Fruit fly (Drosophila melanogaster) whole organism, embryonic: ENCODE results near the gene VhaM9.7-b.

Source experiments
- Adf1 ChIP-seq: fragments of 200-800 bp; sonication (Bioruptor generic); IDR thresholded peaks from 2 replicates; pipeline ENCODE4 v1.3.6; 2022; ENCODE audit warnings: missing biosample characterization, missing genetic modification characterization
- Bgb ChIP-seq: fragments of 200-800 bp; sonication (Bioruptor generic); IDR thresholded peaks from 2 replicates; pipeline ENCODE4 v1.3.6; 2022; ENCODE audit warnings: missing biosample characterization, missing genetic modification characterization; ENCODE audit not compliant: partially characterized antibody
- CG10267 ChIP-seq: fragments of 200-800 bp; sonication (Bioruptor generic); optimal IDR thresholded peaks from 2 replicates; lab custom pipeline; 2018; ENCODE audit warnings: missing biosample characterization, mild to moderate bottlenecking, missing genetic modification characterization, moderate library complexity
- CG11696 ChIP-seq: fragments of 200-800 bp; sonication (Bioruptor generic); IDR thresholded peaks from 2 replicates; pipeline ENCODE4 v1.3.6; 2022; ENCODE audit warnings: missing biosample characterization, missing genetic modification characterization
- CG12219 ChIP-seq: fragments of 200-800 bp; sonication (Bioruptor generic); optimal IDR thresholded peaks from 3 replicates; lab custom pipeline; 2018; ENCODE audit warnings: missing biosample characterization, mild to moderate bottlenecking, missing genetic modification characterization
- CG12299 ChIP-seq: fragments of 200-800 bp; sonication (Bioruptor generic); optimal IDR thresholded peaks from 2 replicates; lab custom pipeline; 2018; ENCODE audit warnings: missing biosample characterization, mild to moderate bottlenecking, missing genetic modification characterization
- CG12769 ChIP-seq: fragments of 200-800 bp; sonication (Bioruptor generic); optimal IDR thresholded peaks from 2 replicates; lab custom pipeline; 2019; ENCODE audit warnings: missing biosample characterization, mild to moderate bottlenecking, missing genetic modification characterization, moderate library complexity
- CG13287 ChIP-seq: fragments of 200-800 bp; sonication (Bioruptor generic); IDR thresholded peaks from 2 replicates; pipeline ENCODE4 v1.3.6; 2022; ENCODE audit warnings: missing biosample characterization, missing genetic modification characterization; ENCODE audit not compliant: partially characterized antibody
- CG13424 ChIP-seq: fragments of 200-800 bp; sonication (Bioruptor generic); optimal IDR thresholded peaks from 2 replicates; lab custom pipeline; 2019; ENCODE audit warnings: missing biosample characterization, mild to moderate bottlenecking, missing genetic modification characterization, moderate library complexity
- CG14050 ChIP-seq: fragments of 200-800 bp; sonication (Bioruptor generic); IDR thresholded peaks from 3 replicates; pipeline ENCODE4 v1.3.6; 2022; ENCODE audit warnings: missing biosample characterization, missing genetic modification characterization
- CG15601 ChIP-seq: fragments of 200-800 bp; sonication (Bioruptor generic); optimal IDR thresholded peaks from 3 replicates; lab custom pipeline; 2019; ENCODE audit warnings: missing biosample characterization, mild to moderate bottlenecking, missing genetic modification characterization, moderate library complexity
- CG2120 ChIP-seq: fragments of 200-800 bp; sonication (Bioruptor generic); optimal IDR thresholded peaks from 3 replicates; lab custom pipeline; 2016; ENCODE audit warnings: missing biosample characterization, missing genetic modification characterization
- CG2129 ChIP-seq: fragments of 200-800 bp; sonication (Bioruptor generic); IDR thresholded peaks from 2 replicates; pipeline ENCODE4 v1.3.6; 2022; ENCODE audit warnings: missing biosample characterization, missing genetic modification characterization; ENCODE audit not compliant: partially characterized antibody
- CG2202 ChIP-seq: fragments of 200-800 bp; sonication (Bioruptor generic); optimal IDR thresholded peaks from 2 replicates; lab custom pipeline; 2018; ENCODE audit warnings: missing biosample characterization, mild to moderate bottlenecking, missing genetic modification characterization
- CG2875 ChIP-seq: fragments of 200-800 bp; sonication (Bioruptor generic); optimal IDR thresholded peaks from 2 replicates; lab custom pipeline; 2017; ENCODE audit warnings: missing biosample characterization, mild to moderate bottlenecking, missing genetic modification characterization, missing genetic modification reagents
- CG3163 ChIP-seq: fragments of 200-800 bp; sonication (Bioruptor generic); optimal IDR thresholded peaks from 3 replicates; lab custom pipeline; 2016; ENCODE audit warnings: missing biosample characterization, missing genetic modification characterization
- CG33557 ChIP-seq: fragments of 200-800 bp; sonication (Bioruptor generic); optimal IDR thresholded peaks from 2 replicates; lab custom pipeline; 2019; ENCODE audit warnings: missing biosample characterization, mild to moderate bottlenecking, missing genetic modification characterization, moderate library complexity
- CG3838 ChIP-seq: fragments of 200-800 bp; sonication (Bioruptor generic); optimal IDR thresholded peaks from 3 replicates; lab custom pipeline; 2016; ENCODE audit warnings: missing biosample characterization, missing genetic modification characterization
- CG3995 ChIP-seq: fragments of 200-800 bp; sonication (Bioruptor generic); optimal IDR thresholded peaks from 3 replicates; lab custom pipeline; 2016; ENCODE audit warnings: missing biosample characterization, missing genetic modification characterization
- CG4360 ChIP-seq: fragments of 200-800 bp; sonication (Bioruptor generic); IDR thresholded peaks from 2 replicates; pipeline ENCODE4 v1.3.6; 2022; ENCODE audit warnings: missing biosample characterization, missing genetic modification characterization
- CG4617 ChIP-seq: fragments of 200-800 bp; sonication (Bioruptor generic); optimal IDR thresholded peaks from 3 replicates; lab custom pipeline; 2016; ENCODE audit warnings: missing biosample characterization, missing genetic modification characterization, borderline replicate concordance
- CTCF ChIP-seq: fragments of 200-800 bp; sonication (Bioruptor generic); optimal IDR thresholded peaks from 2 replicates; lab custom pipeline; 2017; ENCODE audit warnings: missing biosample characterization, mild to moderate bottlenecking, missing genetic modification characterization, moderate library complexity
- CoRest ChIP-seq: fragments of 200-800 bp; sonication (Bioruptor generic); optimal IDR thresholded peaks from 3 replicates; lab custom pipeline; 2018; ENCODE audit warnings: missing biosample characterization, mild to moderate bottlenecking, missing genetic modification characterization, moderate library complexity
- Dbx ChIP-seq: fragments of 200-800 bp; sonication (Bioruptor generic); IDR thresholded peaks from 3 replicates; pipeline ENCODE4 v1.3.6; 2022; ENCODE audit warnings: missing biosample characterization, missing genetic modification characterization
- Fer2 ChIP-seq: fragments of 200-800 bp; sonication (Bioruptor generic); optimal IDR thresholded peaks from 2 replicates; lab custom pipeline; 2018; ENCODE audit warnings: missing biosample characterization, mild to moderate bottlenecking, missing genetic modification characterization, moderate library complexity
- Hsf ChIP-seq: fragments of 200-800 bp; sonication (Bioruptor generic); optimal IDR thresholded peaks from 3 replicates; lab custom pipeline; 2016; ENCODE audit warnings: missing biosample characterization, missing genetic modification characterization
- Max ChIP-seq: fragments of 200-800 bp; sonication (Bioruptor generic); optimal IDR thresholded peaks from 2 replicates; lab custom pipeline; 2016; ENCODE audit warnings: missing biosample characterization, mild to moderate bottlenecking, missing genetic modification characterization
- Opbp ChIP-seq: fragments of 200-800 bp; sonication (Bioruptor generic); IDR thresholded peaks from 3 replicates; pipeline ENCODE4 v1.3.6; 2022; ENCODE audit warnings: missing biosample characterization, missing genetic modification characterization; ENCODE audit not compliant: partially characterized antibody
- Pdp1 ChIP-seq, 2 experiments: fragments of 200-800 bp; sonication (Bioruptor generic); optimal IDR thresholded peaks; 3 replicates each; lab custom pipeline; 2016; ENCODE audit warnings: missing biosample characterization in 2 of 2, missing genetic modification characterization in 2 of 2, mild to moderate bottlenecking in 1 of 2, moderate library complexity in 1 of 2
- YL-1 ChIP-seq: fragments of 200-800 bp; sonication (Bioruptor generic); optimal IDR thresholded peaks from 3 replicates; lab custom pipeline; 2017; ENCODE audit warnings: missing biosample characterization, mild to moderate bottlenecking, missing genetic modification characterization
- aop ChIP-seq: fragments of 200-800 bp; sonication (Bioruptor generic); IDR thresholded peaks from 2 replicates; pipeline ENCODE4 v1.3.6; 2022; ENCODE audit warnings: missing biosample characterization, missing genetic modification characterization
- eve ChIP-seq, 2 experiments: fragments of >200 bp; optimal IDR thresholded peaks; 2 replicates each; lab custom pipeline; 2017; ENCODE audit warnings: missing biosample characterization in 2 of 2, missing genetic modification characterization in 2 of 2
- gem ChIP-seq: fragments of 200-800 bp; sonication (Bioruptor generic); optimal IDR thresholded peaks from 2 replicates; lab custom pipeline; 2019; ENCODE audit warnings: missing biosample characterization, mild to moderate bottlenecking, missing genetic modification characterization, moderate library complexity
- hkb ChIP-seq, 2 experiments: fragments of 200-800 bp in 1 of 2; fragments of >200 bp in 1 of 2; sonication (Bioruptor generic) in 1 of 2; IDR thresholded peaks in 1 of 2; optimal IDR thresholded peaks in 1 of 2; 2 replicates each; pipeline versions ENCODE4 v1.3.6 to Lab custom; 2017 to 2022; ENCODE audit warnings: missing biosample characterization in 1 of 2, missing genetic modification characterization in 1 of 2
- inv ChIP-seq: fragments of 200-800 bp; sonication (Bioruptor generic); IDR thresholded peaks from 2 replicates; pipeline ENCODE4 v1.3.6; 2022; ENCODE audit warnings: missing biosample characterization, missing genetic modification characterization; ENCODE audit not compliant: partially characterized antibody
- ken ChIP-seq: fragments of 200-800 bp; sonication (Bioruptor generic); IDR thresholded peaks from 3 replicates; pipeline ENCODE4 v1.3.6; 2022; ENCODE audit warnings: missing biosample characterization, missing genetic modification characterization
- odd ChIP-seq: fragments of 200-800 bp; sonication (Bioruptor generic); optimal IDR thresholded peaks from 2 replicates; lab custom pipeline; 2017; ENCODE audit warnings: missing biosample characterization, mild to moderate bottlenecking, missing genetic modification characterization
- pfk ChIP-seq: fragments of 200-800 bp; sonication (Bioruptor generic); optimal IDR thresholded peaks from 2 replicates; lab custom pipeline; 2018; ENCODE audit warnings: missing biosample characterization, mild to moderate bottlenecking, missing genetic modification characterization, moderate library complexity
- pho ChIP-seq: fragments of 200-800 bp; sonication (Bioruptor generic); optimal IDR thresholded peaks from 2 replicates; lab custom pipeline; 2016; ENCODE audit warnings: missing biosample characterization, missing genetic modification characterization
- prd ChIP-seq, 3 experiments: fragments of >200 bp in 2 of 3; fragments of 200-800 bp in 1 of 3; sonication (Bioruptor generic) in 1 of 3; optimal IDR thresholded peaks in 2 of 3; IDR thresholded peaks in 1 of 3; 2 replicates in 2 of 3; 3 replicates in 1 of 3; pipeline versions ENCODE4 v1.3.6 to Lab custom; 2017 to 2022; ENCODE audit warnings: missing biosample characterization in 1 of 3, missing genetic modification characterization in 1 of 3
- pum ChIP-seq: fragments of 200-800 bp; sonication (Bioruptor generic); optimal IDR thresholded peaks from 2 replicates; lab custom pipeline; 2016; ENCODE audit warnings: missing biosample characterization, missing genetic modification characterization
- row ChIP-seq: fragments of 200-800 bp; sonication (Bioruptor generic); IDR thresholded peaks from 3 replicates; pipeline ENCODE4 v1.3.6; 2022; ENCODE audit warnings: missing biosample characterization, missing genetic modification characterization
- run ChIP-seq: fragments of 200-800 bp; sonication (Bioruptor generic); optimal IDR thresholded peaks from 3 replicates; lab custom pipeline; 2018; ENCODE audit warnings: missing biosample characterization, mild to moderate bottlenecking, missing genetic modification characterization
- sc ChIP-seq, 3 experiments: fragments of >200 bp in 2 of 3; fragments of 200-800 bp in 1 of 3; sonication (Bioruptor generic) in 1 of 3; optimal IDR thresholded peaks; 2 replicates in 2 of 3; 3 replicates in 1 of 3; lab custom pipeline; 2017; ENCODE audit warnings: mild to moderate bottlenecking in 1 of 3, missing biosample characterization in 1 of 3, missing genetic modification characterization in 1 of 3, missing genetic modification reagents in 1 of 3
- sqz ChIP-seq: fragments of 200-800 bp; sonication (Bioruptor generic); optimal IDR thresholded peaks from 3 replicates; lab custom pipeline; 2018; ENCODE audit warnings: missing biosample characterization, mild to moderate bottlenecking, missing genetic modification characterization
- tgo ChIP-seq: fragments of 200-800 bp; sonication (Bioruptor generic); IDR thresholded peaks from 3 replicates; pipeline ENCODE4 v1.3.6; 2022; ENCODE audit warnings: missing biosample characterization, missing genetic modification characterization
- tx ChIP-seq: fragments of 200-800 bp; sonication (Bioruptor generic); optimal IDR thresholded peaks from 2 replicates; lab custom pipeline; 2016; ENCODE audit warnings: missing biosample characterization, missing genetic modification characterization

Gene VhaM9.7-b

dm6 chr3L:21533270-21533948 lies 6.3 kb upstream of the VhaM9.7-b start, which contains the start of gene Mkrn1 (continued):
- TF ChIP-seq sc (optimal IDR thresholded peaks at IDR 0.05; lab: Kevin White, UChicago), result no peak
- no peak for TF ChIP-seq sc (GFP tag; optimal IDR thresholded peaks at IDR 0.05; lab: Kevin White, UChicago)
- no peak for TF ChIP-seq CG3163 (GFP tag; lab: Kevin White, UChicago)
- TF ChIP-seq aop (GFP tag; lab: Robert Waterston, UW), result no peak
- TF ChIP-seq eve (GFP tag; optimal IDR thresholded peaks at IDR 0.05; lab: Kevin White, UChicago), result no peak
- TF ChIP-seq CG3995 (GFP tag; lab: Kevin White, UChicago), result peak; percentile 43
- TF ChIP-seq Adf1 (GFP tag; lab: Robert Waterston, UW), result no peak
- peak; percentile 52; the same call in 2 of the 3 replicates for TF ChIP-seq row (GFP tag; lab: Robert Waterston, UW)
- peak; percentile 47 for TF ChIP-seq CG10267
- TF ChIP-seq CoRest (tag; lab: Kevin White, UChicago), result no peak
- no peak for TF ChIP-seq CG12769 (tag; lab: Kevin White, UChicago)
- no peak for TF ChIP-seq ken (GFP tag; lab: Robert Waterston, UW)
- TF ChIP-seq prd (optimal IDR thresholded peaks at IDR 0.05; lab: Kevin White, UChicago), result no peak
- no peak for TF ChIP-seq prd (GFP tag; IDR thresholded peaks at IDR 0.05; lab: Robert Waterston, UW)
- no peak for TF ChIP-seq CG12219 (GFP tag; lab: Kevin White, UChicago)
- peak in 1 of 2 experiments; percentile 21 for TF ChIP-seq Pdp1 (GFP tag; optimal IDR thresholded peaks at IDR 0.05; lab: Kevin White, UChicago)
- no peak for TF ChIP-seq CG3838 (GFP tag; lab: Kevin White, UChicago)
- TF ChIP-seq pho (GFP tag; lab: Kevin White, UChicago), result no peak

dm6 chr3L:21534360-21534759 lies 5.3 kb upstream of the VhaM9.7-b start, which contains the start of gene ppk5:
ppk5 (plus strand) TSS chr3L:21534660.
- TF ChIP-seq run (no peak), Hsf (GFP tag; lab: Kevin White, UChicago) (no peak), CG2202 (no peak), tx (GFP tag; lab: Kevin White, UChicago) (no peak), CG2875 (no peak), Max (GFP tag; lab: Kevin White, UChicago) (no peak), CG11696 (GFP tag; lab: Robert Waterston, UW) (no peak), tgo (GFP tag; lab: Robert Waterston, UW) (no peak), hkb (optimal IDR thresholded peaks at IDR 0.05; lab: Kevin White, UChicago) (no peak), hkb (GFP tag; IDR thresholded peaks at IDR 0.05; lab: Robert Waterston, UW) (no peak), CG33557 (no peak), CG12299 (tag; lab: Kevin White, UChicago) (no peak), gem (tag; lab: Kevin White, UChicago) (no peak), CG13424 (no peak), odd (GFP tag; lab: Kevin White, UChicago) (no peak), CG4360 (GFP tag; lab: Robert Waterston, UW) (no peak)

dm6 chr3L:21536857-21537256 lies 2.8 kb upstream of the VhaM9.7-b start, which contains the start of gene Rpn10:
Rpn10 (plus strand) TSS chr3L:21537000.
- peak; percentile 73 for TF ChIP-seq CTCF (GFP tag; lab: Kevin White, UChicago)
- TF ChIP-seq CG14050 (GFP tag; lab: Robert Waterston, UW), result no peak
- TF ChIP-seq CG15601, result peak; percentile 11
- no peak for TF ChIP-seq Fer2 (tag; lab: Kevin White, UChicago)
- no peak for TF ChIP-seq sqz (GFP tag; lab: Kevin White, UChicago)
- peak; percentile 99 for TF ChIP-seq Bgb (GFP tag; lab: Robert Waterston, UW)
- TF ChIP-seq CG13287, result peak; percentile 98
- peak; percentile 88 for TF ChIP-seq CG4617 (GFP tag; lab: Kevin White, UChicago)
- peak; percentile 71 for TF ChIP-seq YL-1 (GFP tag; lab: Kevin White, UChicago)
- peak; percentile 93 for TF ChIP-seq CG2129 (GFP tag; lab: Robert Waterston, UW)
- peak; percentile 54 for TF ChIP-seq CG2120 (GFP tag; lab: Kevin White, UChicago)
- peak; percentile 69 for TF ChIP-seq pfk (GFP tag; lab: Kevin White, UChicago)
- peak; percentile 97 for TF ChIP-seq inv (GFP tag; lab: Robert Waterston, UW)
- peak; percentile 26 for TF ChIP-seq pum (GFP tag; lab: Kevin White, UChicago)
- TF ChIP-seq Dbx (GFP tag; lab: Robert Waterston, UW), result peak; percentile 76
- TF ChIP-seq Opbp (GFP tag; lab: Robert Waterston, UW), result peak; percentile 98
